Fruit fly (Drosophila melanogaster) whole organism, embryonic: Measurements from ENCODE around the gene c12.2.

Experiments
- Bteb2 ChIP-seq: fragments of 200-800 bp; sonication (Bioruptor generic); optimal IDR thresholded peaks from 2 replicates; lab custom pipeline; 2016; ENCODE audit warnings: missing biosample characterization, missing genetic modification characterization
- CG10147 ChIP-seq: fragments of 200-800 bp; sonication (Bioruptor generic); optimal IDR thresholded peaks from 2 replicates; lab custom pipeline; 2019; ENCODE audit warnings: missing biosample characterization, mild to moderate bottlenecking, missing genetic modification characterization, moderate library complexity
- CG11093 ChIP-seq: fragments of 200-800 bp; sonication (Bioruptor generic); IDR thresholded peaks from 3 replicates; pipeline ENCODE4 v1.3.6; 2022; ENCODE audit warnings: missing biosample characterization, missing genetic modification characterization
- CG11560 ChIP-seq: fragments of 200-800 bp; sonication (Bioruptor generic); IDR thresholded peaks from 3 replicates; pipeline ENCODE4 v1.3.6; 2022; ENCODE audit warnings: missing biosample characterization, missing genetic modification characterization
- CG13123 ChIP-seq: fragments of 200-800 bp; sonication (Bioruptor generic); optimal IDR thresholded peaks from 2 replicates; lab custom pipeline; 2016; ENCODE audit warnings: missing biosample characterization, missing genetic modification characterization
- CG1603 ChIP-seq: fragments of 200-800 bp; sonication (Bioruptor generic); optimal IDR thresholded peaks from 2 replicates; lab custom pipeline; 2019; ENCODE audit warnings: missing biosample characterization, mild to moderate bottlenecking, missing genetic modification characterization, moderate library complexity
- CG31365 ChIP-seq: fragments of 200-800 bp; sonication (Bioruptor generic); optimal IDR thresholded peaks from 2 replicates; lab custom pipeline; 2018; ENCODE audit warnings: missing biosample characterization, mild to moderate bottlenecking, missing genetic modification characterization
- CG3726 ChIP-seq: fragments of 200-800 bp; sonication (Bioruptor generic); IDR thresholded peaks from 3 replicates; pipeline ENCODE4, ENCODE4 v1.3.6; 2022; ENCODE audit warnings: missing biosample characterization, missing genetic modification characterization
- CG7556 ChIP-seq: fragments of 200-800 bp; sonication (Bioruptor generic); optimal IDR thresholded peaks from 2 replicates; lab custom pipeline; 2017; ENCODE audit warnings: missing biosample characterization, mild to moderate bottlenecking, missing genetic modification characterization
- CG7987 ChIP-seq: fragments of 200-800 bp; sonication (Bioruptor generic); optimal IDR thresholded peaks from 2 replicates; lab custom pipeline; 2018; ENCODE audit warnings: missing biosample characterization, mild to moderate bottlenecking, missing genetic modification characterization, moderate library complexity
- CHES-1-like ChIP-seq: fragments of 200-800 bp; sonication (Bioruptor generic); optimal IDR thresholded peaks from 2 replicates; lab custom pipeline; 2016; ENCODE audit warnings: missing biosample characterization, missing genetic modification characterization
- Chrac-16 ChIP-seq: fragments of 200-800 bp; sonication (Bioruptor generic); optimal IDR thresholded peaks from 3 replicates; lab custom pipeline; 2016; ENCODE audit warnings: missing biosample characterization, missing genetic modification characterization
- Dip3 ChIP-seq: fragments of 200-800 bp; sonication (Bioruptor generic); optimal IDR thresholded peaks from 3 replicates; lab custom pipeline; 2016; ENCODE audit warnings: missing biosample characterization, missing genetic modification characterization
- Eip74EF ChIP-seq, 2 experiments: fragments of 200-800 bp in 1 of 2; fragments of >200 bp in 1 of 2; sonication (Bioruptor generic) in 1 of 2; optimal IDR thresholded peaks; 2 replicates each; lab custom pipeline; 2017 to 2019; ENCODE audit warnings: missing biosample characterization in 2 of 2, missing genetic modification characterization in 2 of 2, mild to moderate bottlenecking in 1 of 2, moderate library complexity in 1 of 2
- Ets97D ChIP-seq: fragments of 200-800 bp; sonication (Bioruptor generic); optimal IDR thresholded peaks from 3 replicates; lab custom pipeline; 2016; ENCODE audit warnings: missing biosample characterization, missing genetic modification characterization
- Fer1 ChIP-seq: fragments of 200-800 bp; sonication (Bioruptor generic); optimal IDR thresholded peaks from 2 replicates; lab custom pipeline; 2017; ENCODE audit warnings: missing biosample characterization, mild to moderate bottlenecking, missing genetic modification characterization
- Fer2 ChIP-seq: fragments of 200-800 bp; sonication (Bioruptor generic); optimal IDR thresholded peaks from 2 replicates; lab custom pipeline; 2018; ENCODE audit warnings: missing biosample characterization, mild to moderate bottlenecking, missing genetic modification characterization, moderate library complexity
- HHEX ChIP-seq: fragments of 200-800 bp; sonication (Bioruptor generic); optimal IDR thresholded peaks from 3 replicates; lab custom pipeline; 2017; ENCODE audit warnings: missing biosample characterization, mild to moderate bottlenecking, missing genetic modification characterization, missing genetic modification reagents
- Hr78 ChIP-seq, 2 experiments: fragments of 200-800 bp in 1 of 2; fragments of >200 bp in 1 of 2; sonication (Bioruptor generic) in 1 of 2; optimal IDR thresholded peaks; 2 replicates each; lab custom pipeline; 2017 to 2019; ENCODE audit warnings: missing biosample characterization in 2 of 2, missing genetic modification characterization in 2 of 2, mild to moderate bottlenecking in 1 of 2, moderate library complexity in 1 of 2
- MBD-R2 ChIP-seq: fragments of 200-800 bp; sonication (Bioruptor generic); IDR thresholded peaks from 2 replicates; pipeline ENCODE4 v1.3.6; 2022; ENCODE audit warnings: missing biosample characterization, missing genetic modification characterization
- Poxn ChIP-seq: fragments of 200-800 bp; sonication (Bioruptor generic); IDR thresholded peaks from 2 replicates; pipeline ENCODE4 v1.3.6; 2022; ENCODE audit warnings: missing biosample characterization, missing genetic modification characterization
- Rfx ChIP-seq: fragments of 200-800 bp; sonication (Bioruptor generic); IDR thresholded peaks from 2 replicates; pipeline ENCODE4 v1.3.6; 2022; ENCODE audit warnings: missing biosample characterization, missing genetic modification characterization
- Rx ChIP-seq: fragments of 200-800 bp; sonication (Bioruptor generic); IDR thresholded peaks from 2 replicates; pipeline ENCODE4 v1.3.6; 2022; ENCODE audit warnings: missing biosample characterization, missing genetic modification characterization
- Sin3A ChIP-seq: fragments of >200 bp; optimal IDR thresholded peaks from 2 replicates; lab custom pipeline; 2018
- TFAM ChIP-seq: fragments of 200-800 bp; sonication (Bioruptor generic); optimal IDR thresholded peaks from 2 replicates; lab custom pipeline; 2017; ENCODE audit warnings: missing biosample characterization, missing genetic modification characterization, inconsistent platforms
- ab ChIP-seq: fragments of 200-800 bp; sonication (Bioruptor generic); optimal IDR thresholded peaks from 2 replicates; lab custom pipeline; 2016; ENCODE audit warnings: missing biosample characterization, missing genetic modification characterization
- al ChIP-seq: fragments of 200-800 bp; sonication (Bioruptor generic); IDR thresholded peaks from 2 replicates; pipeline ENCODE4 v1.3.6; 2022; ENCODE audit warnings: missing biosample characterization, missing genetic modification characterization
- amos ChIP-seq: fragments of 200-800 bp; sonication (Bioruptor generic); IDR thresholded peaks from 2 replicates; pipeline ENCODE4 v1.3.6; 2022; ENCODE audit warnings: missing biosample characterization, missing genetic modification characterization; ENCODE audit not compliant: partially characterized antibody
- bigmax ChIP-seq: fragments of 200-800 bp; sonication (Bioruptor generic); optimal IDR thresholded peaks from 2 replicates; lab custom pipeline; 2018; ENCODE audit warnings: missing biosample characterization, mild to moderate bottlenecking, missing genetic modification characterization
- crp ChIP-seq, 2 experiments: fragments of 200-800 bp; sonication (Bioruptor generic); optimal IDR thresholded peaks; 2 replicates in 1 of 2; 3 replicates in 1 of 2; lab custom pipeline; 2017; ENCODE audit warnings: missing biosample characterization in 2 of 2, missing genetic modification characterization in 2 of 2, mild to moderate bottlenecking in 1 of 2, moderate library complexity in 1 of 2
- dati ChIP-seq: fragments of 200-800 bp; sonication (Bioruptor generic); IDR thresholded peaks from 2 replicates; pipeline ENCODE4 v1.3.6; 2022; ENCODE audit warnings: missing biosample characterization, missing genetic modification characterization
- dimm ChIP-seq: fragments of 200-800 bp; sonication (Bioruptor generic); IDR thresholded peaks from 2 replicates; pipeline ENCODE4 v1.3.6; 2022; ENCODE audit warnings: missing biosample characterization, missing genetic modification characterization
- eyg ChIP-seq: fragments of 200-800 bp; sonication (Bioruptor generic); optimal IDR thresholded peaks from 3 replicates; lab custom pipeline; 2016; ENCODE audit warnings: missing biosample characterization, missing genetic modification characterization
- hbn ChIP-seq: fragments of 200-800 bp; sonication (Bioruptor generic); IDR thresholded peaks from 2 replicates; pipeline ENCODE4 v1.3.6; 2022; ENCODE audit warnings: missing biosample characterization, missing genetic modification characterization; ENCODE audit not compliant: partially characterized antibody
- ind ChIP-seq: fragments of 200-800 bp; sonication (Bioruptor generic); optimal IDR thresholded peaks from 3 replicates; lab custom pipeline; 2016; ENCODE audit warnings: missing biosample characterization, missing genetic modification characterization
- lola ChIP-seq, 3 experiments: fragments of >200 bp in 2 of 3; fragments of 200-800 bp in 1 of 3; sonication (Bioruptor generic) in 1 of 3; optimal IDR thresholded peaks; 2 replicates each; lab custom pipeline; 2017 to 2019; ENCODE audit warnings: missing biosample characterization in 3 of 3, missing genetic modification characterization in 3 of 3, mild to moderate bottlenecking in 1 of 3, moderate library complexity in 1 of 3
- luna ChIP-seq: fragments of 200-800 bp; sonication (Bioruptor generic); optimal IDR thresholded peaks from 2 replicates; lab custom pipeline; 2016; ENCODE audit warnings: missing biosample characterization, missing genetic modification characterization
- mam ChIP-seq: fragments of 200-800 bp; sonication (Bioruptor generic); optimal IDR thresholded peaks from 3 replicates; lab custom pipeline; 2016; ENCODE audit warnings: missing biosample characterization, missing genetic modification characterization
- otp ChIP-seq: fragments of 200-800 bp; sonication (Bioruptor generic); IDR thresholded peaks from 3 replicates; pipeline ENCODE4, ENCODE4 v1.3.6; 2022; ENCODE audit warnings: missing biosample characterization, missing genetic modification characterization
- pho ChIP-seq: fragments of 200-800 bp; sonication (Bioruptor generic); optimal IDR thresholded peaks from 2 replicates; lab custom pipeline; 2016; ENCODE audit warnings: missing biosample characterization, missing genetic modification characterization
- pita ChIP-seq: fragments of 200-800 bp; sonication (Bioruptor generic); optimal IDR thresholded peaks from 2 replicates; lab custom pipeline; 2017; ENCODE audit warnings: missing biosample characterization, mild to moderate bottlenecking, missing genetic modification characterization
- psq ChIP-seq: fragments of 200-800 bp; sonication (Bioruptor generic); optimal IDR thresholded peaks from 2 replicates; lab custom pipeline; 2017; ENCODE audit warnings: missing biosample characterization, missing genetic modification characterization
- rib ChIP-seq: fragments of 200-800 bp; sonication (Bioruptor generic); IDR thresholded peaks from 2 replicates; pipeline ENCODE4 v1.3.6; 2022; ENCODE audit warnings: missing biosample characterization, missing genetic modification characterization
- sens ChIP-seq: fragments of 200-800 bp; sonication (Bioruptor generic); peaks from one replicate; lab custom pipeline; 2016; ENCODE audit warnings: missing biosample characterization, missing genetic modification characterization
- sens-2 ChIP-seq: fragments of 200-800 bp; sonication (Bioruptor generic); IDR thresholded peaks from 2 replicates; pipeline ENCODE4 v1.3.6; 2022; ENCODE audit warnings: missing biosample characterization, missing genetic modification characterization
- tup ChIP-seq: fragments of 200-800 bp; sonication (Bioruptor generic); optimal IDR thresholded peaks from 2 replicates; lab custom pipeline; 2016; ENCODE audit warnings: missing biosample characterization, mild to moderate bottlenecking, missing genetic modification characterization, moderate library complexity
- tx ChIP-seq: fragments of 200-800 bp; sonication (Bioruptor generic); optimal IDR thresholded peaks from 2 replicates; lab custom pipeline; 2016; ENCODE audit warnings: missing biosample characterization, missing genetic modification characterization
- unpg ChIP-seq: fragments of 200-800 bp; sonication (Bioruptor generic); optimal IDR thresholded peaks from 3 replicates; lab custom pipeline; 2018; ENCODE audit warnings: missing biosample characterization, mild to moderate bottlenecking, missing genetic modification characterization, moderate library complexity
- vnd ChIP-seq: fragments of 200-800 bp; sonication (Bioruptor generic); IDR thresholded peaks from 3 replicates; pipeline ENCODE4 v1.3.6; 2022; ENCODE audit warnings: missing biosample characterization, missing genetic modification characterization; ENCODE audit not compliant: partially characterized antibody
- wek ChIP-seq: fragments of 200-800 bp; sonication (Bioruptor generic); optimal IDR thresholded peaks from 3 replicates; lab custom pipeline; 2018; ENCODE audit warnings: missing biosample characterization, mild to moderate bottlenecking, missing genetic modification characterization, moderate library complexity

The c12.2 gene

DNA sequence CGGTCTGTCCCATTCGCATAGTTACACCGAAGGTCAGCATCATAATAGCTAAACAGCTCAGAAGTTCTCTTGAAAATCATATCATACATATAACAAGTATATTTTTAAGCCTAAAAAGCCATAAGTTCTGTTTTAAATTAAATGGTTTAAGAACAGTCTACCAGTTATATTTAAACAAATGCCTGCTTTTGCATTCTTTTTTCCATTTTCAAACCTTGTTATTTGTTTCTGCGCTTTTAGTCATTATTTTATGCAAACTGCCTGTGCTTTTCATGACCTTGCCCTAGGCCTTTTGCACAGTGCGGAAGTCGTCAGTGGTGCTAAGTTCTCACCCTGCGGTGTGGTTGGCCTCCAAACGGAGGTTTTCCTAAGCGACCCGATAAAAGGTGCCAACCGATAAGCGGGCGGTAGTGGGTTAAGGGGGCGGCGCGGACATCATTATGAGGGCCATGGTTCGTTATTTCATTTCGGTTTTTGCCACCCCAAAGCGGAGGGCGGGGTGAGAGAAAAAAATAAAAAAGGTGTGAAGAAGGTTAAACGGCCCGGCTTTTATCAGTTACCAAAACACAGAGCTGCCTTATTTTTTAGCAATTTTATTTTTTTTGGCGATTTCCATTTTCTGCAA is 25.4 kb downstream of the c12.2 start (continued):
- TF ChIP-seq sens (GFP tag; lab: Kevin White, UChicago): peak; percentile 78
- TF ChIP-seq eyg: peak; percentile 33
- no peak for TF ChIP-seq luna (GFP tag; lab: Kevin White, UChicago)
- TF ChIP-seq tx: peak; percentile 42
- TF ChIP-seq CG31365 (tag; lab: Kevin White, UChicago): no peak
- peak; percentile 62 for TF ChIP-seq CG7556 (GFP tag; lab: Kevin White, UChicago)
- TF ChIP-seq CG3726 (GFP tag; lab: Robert Waterston, UW): no peak
- TF ChIP-seq CHES-1-like (GFP tag; lab: Kevin White, UChicago): no peak
- TF ChIP-seq Poxn: peak; percentile 42; the same call in 1 of the 2 replicates
- TF ChIP-seq unpg (GFP tag; lab: Kevin White, UChicago): peak; percentile 16
- TF ChIP-seq rib (GFP tag; lab: Robert Waterston, UW): no peak
- TF ChIP-seq Rfx (GFP tag; lab: Robert Waterston, UW): peak; percentile 61
- peak; percentile 11 for TF ChIP-seq Chrac-16 (GFP tag; lab: Kevin White, UChicago)
- no peak for TF ChIP-seq bigmax (GFP tag; lab: Kevin White, UChicago)
- TF ChIP-seq sens-2 (GFP tag; lab: Robert Waterston, UW): no peak
- TF ChIP-seq HHEX (GFP tag; lab: Kevin White, UChicago): peak; percentile 70
- no peak for TF ChIP-seq wek
- TF ChIP-seq Rx (GFP tag; lab: Robert Waterston, UW): no peak; the same call in 1 of the 2 replicates
- TF ChIP-seq CG11560 (tag; lab: Robert Waterston, UW): peak; percentile 25; the same call in 1 of the 3 replicates
- no peak for TF ChIP-seq amos (GFP tag; lab: Robert Waterston, UW)
- TF ChIP-seq al (GFP tag; lab: Robert Waterston, UW): peak; percentile 51
- TF ChIP-seq crp (GFP tag; optimal IDR thresholded peaks at IDR 0.05; lab: Kevin White, UChicago): no peak
- peak; percentile 44 for TF ChIP-seq pho (GFP tag; lab: Kevin White, UChicago)
- TF ChIP-seq CG11093 (GFP tag; lab: Robert Waterston, UW): peak; percentile 56; the same call in 1 of the 3 replicates
- TF ChIP-seq mam (GFP tag; lab: Kevin White, UChicago): peak; percentile 58
- TF ChIP-seq pita (GFP tag; lab: Kevin White, UChicago): no peak
- no peak for TF ChIP-seq dimm (GFP tag; lab: Robert Waterston, UW)
- no peak for TF ChIP-seq CG7987 (GFP tag; lab: Kevin White, UChicago)
- no peak for TF ChIP-seq Ets97D (GFP tag; lab: Kevin White, UChicago)
- TF ChIP-seq Sin3A: no peak
- no peak for TF ChIP-seq otp (GFP tag; lab: Robert Waterston, UW)
- no peak for TF ChIP-seq hbn (GFP tag; lab: Robert Waterston, UW)
- peak; percentile 35; the same call in 1 of the 2 replicates for TF ChIP-seq MBD-R2 (GFP tag; lab: Robert Waterston, UW)
- TF ChIP-seq Bteb2 (GFP tag; lab: Kevin White, UChicago): no peak
- no peak for TF ChIP-seq lola (GFP tag; optimal IDR thresholded peaks at IDR 0.05; lab: Kevin White, UChicago)
- no peak for TF ChIP-seq TFAM (GFP tag; lab: Kevin White, UChicago)
- TF ChIP-seq CG13123 (GFP tag; lab: Kevin White, UChicago): no peak
- TF ChIP-seq CG10147: peak; percentile 74
- peak; percentile 6 for TF ChIP-seq CG1603
- no peak for TF ChIP-seq dati (GFP tag; lab: Robert Waterston, UW)
- no peak for TF ChIP-seq psq (GFP tag; lab: Kevin White, UChicago)
- no peak for TF ChIP-seq tup (GFP tag; lab: Kevin White, UChicago)
- peak; percentile 33 for TF ChIP-seq Fer2
- TF ChIP-seq ind: peak; percentile 54
- TF ChIP-seq ab (GFP tag; lab: Kevin White, UChicago): no peak
- TF ChIP-seq Hr78 (GFP tag; optimal IDR thresholded peaks at IDR 0.05; lab: Kevin White, UChicago): peak in 1 of 2 experiments; percentile 23
- TF ChIP-seq Eip74EF (GFP tag; optimal IDR thresholded peaks at IDR 0.05; lab: Kevin White, UChicago): peak in 1 of 2 experiments; percentile 52
- TF ChIP-seq Fer1 (GFP tag; lab: Kevin White, UChicago): peak; percentile 79
- peak; percentile 61 for TF ChIP-seq Dip3 (GFP tag; lab: Kevin White, UChicago)
- no peak for TF ChIP-seq vnd (GFP tag; lab: Robert Waterston, UW)
